Worm (Caenorhabditis elegans) whole organism, L3 larva: Measurements from ENCODE around the gene F47H4.2.

Experiments
- R02D3.7 ChIP-seq: fragments of 150-350 bp; optimal IDR thresholded peaks from 2 replicates; lab custom pipeline; 2014; ENCODE audit warnings: missing biosample characterization, missing genetic modification characterization
- ZK546.5 ChIP-seq: sonication (generic microtip); optimal IDR thresholded peaks from 2 replicates; lab custom pipeline; 2017; ENCODE audit warnings: missing biosample characterization, missing genetic modification characterization
- aly-2 ChIP-seq: fragments of 150-350 bp; optimal IDR thresholded peaks from 2 replicates; lab custom pipeline; 2014; ENCODE audit warnings: missing biosample characterization, missing genetic modification characterization
- ceh-28 ChIP-seq: fragments of 150-350 bp; optimal IDR thresholded peaks from 2 replicates; lab custom pipeline; 2014; ENCODE audit warnings: missing biosample characterization, missing genetic modification reagents, missing genetic modification characterization
- ceh-82 ChIP-seq: fragments of 150-350 bp; optimal IDR thresholded peaks from 2 replicates; lab custom pipeline; 2014; ENCODE audit warnings: missing biosample characterization, missing genetic modification characterization
- egl-5 ChIP-seq: fragments of 150-350 bp; optimal IDR thresholded peaks from 2 replicates; lab custom pipeline; 2017; ENCODE audit warnings: missing biosample characterization, missing genetic modification reagents, missing genetic modification characterization, inconsistent platforms
- elt-1 ChIP-seq: fragments of 150-350 bp; optimal IDR thresholded peaks from 2 replicates; lab custom pipeline; 2014; ENCODE audit warnings: missing biosample characterization, missing genetic modification characterization
- elt-2 ChIP-seq: sonication (generic microtip); optimal IDR thresholded peaks from 2 replicates; lab custom pipeline; 2016; ENCODE audit warnings: missing genetic modification reagents, mild to moderate bottlenecking, missing genetic modification characterization, missing compliant biosample characterization
- elt-3 ChIP-seq, 3 experiments: fragments of 150-350 bp in 1 of 3; sonication (generic microtip) in 2 of 3; optimal IDR thresholded peaks; 2 replicates in 2 of 3; 4 replicates in 1 of 3; lab custom pipeline; 2014 to 2017; ENCODE audit warnings: missing biosample characterization in 3 of 3, missing genetic modification characterization in 3 of 3
- eor-1 ChIP-seq, 2 experiments: fragments of 150-350 bp; optimal IDR thresholded peaks; 2 replicates each; lab custom pipeline; 2014 to 2018; ENCODE audit warnings: missing biosample characterization in 2 of 2, missing genetic modification characterization in 2 of 2
- fkh-10 ChIP-seq: sonication (generic microtip); optimal IDR thresholded peaks from 2 replicates; lab custom pipeline; 2017; ENCODE audit warnings: missing biosample characterization, missing genetic modification reagents, missing genetic modification characterization
- fkh-2 ChIP-seq: fragments of 150-350 bp; optimal IDR thresholded peaks from 2 replicates; lab custom pipeline; 2014; ENCODE audit warnings: missing biosample characterization, missing genetic modification reagents, missing genetic modification characterization
- fos-1 ChIP-seq: fragments of 150-350 bp; optimal IDR thresholded peaks from 2 replicates; lab custom pipeline; 2014; ENCODE audit warnings: missing biosample characterization, missing genetic modification characterization
- hmg-11 ChIP-seq: sonication (generic microtip); optimal IDR thresholded peaks from 2 replicates; lab custom pipeline; 2016; ENCODE audit warnings: missing genetic modification characterization, missing compliant biosample characterization
- jun-1 ChIP-seq: fragments of 150-350 bp; optimal IDR thresholded peaks from 2 replicates; lab custom pipeline; 2014; ENCODE audit warnings: missing biosample characterization, missing genetic modification reagents, missing genetic modification characterization
- lin-15B ChIP-seq: fragments of 150-350 bp; optimal IDR thresholded peaks from 2 replicates; lab custom pipeline; 2014; ENCODE audit warnings: missing biosample characterization, missing genetic modification characterization
- lin-39 ChIP-seq: fragments of 150-350 bp; optimal IDR thresholded peaks from 2 replicates; lab custom pipeline; 2018; ENCODE audit warnings: missing biosample characterization, missing genetic modification reagents, missing genetic modification characterization
- lsy-12 ChIP-seq: sonication (generic microtip); optimal IDR thresholded peaks from 2 replicates; lab custom pipeline; 2016; ENCODE audit warnings: mild to moderate bottlenecking, missing genetic modification characterization, missing compliant biosample characterization
- mdl-1 ChIP-seq: fragments of 150-350 bp; optimal IDR thresholded peaks from 2 replicates; lab custom pipeline; 2014; ENCODE audit warnings: missing biosample characterization, missing genetic modification characterization
- mml-1 ChIP-seq: fragments of 150-350 bp; sonication (generic microtip); optimal IDR thresholded peaks from 3 replicates; lab custom pipeline; 2014; ENCODE audit warnings: missing biosample characterization, missing genetic modification characterization
- nfya-1 ChIP-seq: sonication (generic microtip); optimal IDR thresholded peaks from 2 replicates; lab custom pipeline; 2017; ENCODE audit warnings: missing genetic modification characterization, mild to moderate bottlenecking, missing compliant biosample characterization, antibody characterized with exemption, moderate library complexity; ENCODE audit not compliant: insufficient read depth
- nhr-11 ChIP-seq: fragments of 150-350 bp; optimal IDR thresholded peaks from 2 replicates; lab custom pipeline; 2014; ENCODE audit warnings: missing biosample characterization, missing genetic modification characterization
- nhr-23 ChIP-seq: fragments of 150-350 bp; optimal IDR thresholded peaks from 2 replicates; lab custom pipeline; 2014; ENCODE audit warnings: missing biosample characterization, missing genetic modification reagents, missing genetic modification characterization
- nhr-25 ChIP-seq: sonication (generic microtip); optimal IDR thresholded peaks from 2 replicates; lab custom pipeline; 2017; ENCODE audit warnings: missing biosample characterization, missing genetic modification characterization
- nhr-28 ChIP-seq: fragments of 150-350 bp; optimal IDR thresholded peaks from 2 replicates; lab custom pipeline; 2014; ENCODE audit warnings: missing biosample characterization, missing genetic modification characterization
- nhr-43 ChIP-seq: sonication (generic microtip); optimal IDR thresholded peaks from 2 replicates; lab custom pipeline; 2016; ENCODE audit warnings: mild to moderate bottlenecking, missing genetic modification characterization, missing compliant biosample characterization; ENCODE audit not compliant: poor library complexity, severe bottlenecking
- nhr-67 ChIP-seq: fragments of 150-350 bp; optimal IDR thresholded peaks from 2 replicates; lab custom pipeline; 2014; ENCODE audit warnings: missing biosample characterization, missing genetic modification characterization
- nhr-76 ChIP-seq: fragments of 150-350 bp; sonication (generic microtip); optimal IDR thresholded peaks from 5 replicates; lab custom pipeline; 2014; ENCODE audit warnings: missing biosample characterization, missing genetic modification characterization
- nhr-77 ChIP-seq: fragments of 150-350 bp; optimal IDR thresholded peaks from 2 replicates; lab custom pipeline; 2014; ENCODE audit warnings: missing biosample characterization, missing genetic modification characterization
- pha-4 ChIP-seq: fragments of 150-350 bp; optimal IDR thresholded peaks from 2 replicates; lab custom pipeline; 2014; ENCODE audit warnings: missing biosample characterization, missing genetic modification reagents, missing genetic modification characterization
- pqm-1 ChIP-seq: fragments of 150-350 bp; optimal IDR thresholded peaks from 2 replicates; lab custom pipeline; 2017; ENCODE audit warnings: missing biosample characterization, missing genetic modification characterization, inconsistent platforms
- skn-1 ChIP-seq: fragments of 150-350 bp; optimal IDR thresholded peaks from 2 replicates; lab custom pipeline; 2014; ENCODE audit warnings: missing biosample characterization, missing genetic modification characterization
- snpc-4 ChIP-seq: fragments of 150-350 bp; optimal IDR thresholded peaks from 2 replicates; lab custom pipeline; 2014; ENCODE audit warnings: missing biosample characterization, missing genetic modification characterization
- tbx-2 ChIP-seq: sonication (generic microtip); optimal IDR thresholded peaks from 2 replicates; lab custom pipeline; 2016; ENCODE audit warnings: mild to moderate bottlenecking, missing genetic modification characterization, missing compliant biosample characterization
- unc-39 ChIP-seq: sonication (generic microtip); optimal IDR thresholded peaks from 4 replicates; lab custom pipeline; 2017; ENCODE audit warnings: missing biosample characterization, missing genetic modification characterization
- unc-62 ChIP-seq: fragments of 150-350 bp; sonication (generic microtip); optimal IDR thresholded peaks from 4 replicates; lab custom pipeline; 2014; ENCODE audit warnings: missing biosample characterization, missing genetic modification reagents, missing genetic modification characterization
- zag-1 ChIP-seq: fragments of 150-350 bp; optimal IDR thresholded peaks from 2 replicates; lab custom pipeline; 2014; ENCODE audit warnings: missing biosample characterization, missing genetic modification characterization
- ztf-11 ChIP-seq: fragments of 150-350 bp; optimal IDR thresholded peaks from 2 replicates; lab custom pipeline; 2014; ENCODE audit warnings: missing biosample characterization, missing genetic modification characterization

Gene F47H4.2

ce11 chrV:17352827-17353373, at the start of gene F47H4.2, which contains the start of gene fbxa-134:
Gene F47H4.2 (plus strand): TSS chrV:17353323.
Gene fbxa-134 (minus strand): TSS chrV:17352870.
- no peak for TF ChIP-seq nhr-77
- no peak for TF ChIP-seq tbx-2 (tag; lab: Kevin White, UChicago)
- peak; percentile 93 for TF ChIP-seq elt-2
- no peak for TF ChIP-seq eor-1 (tag; optimal IDR thresholded peaks at IDR 0.05; lab: Kevin White, UChicago)
- TF ChIP-seq pha-4 (tag; lab: Kevin White, UChicago): peak; percentile 80
- TF ChIP-seq nhr-25 (tag; lab: Kevin White, UChicago): no peak
- no peak for TF ChIP-seq lsy-12 (tag; lab: Kevin White, UChicago)
- TF ChIP-seq nhr-28 (tag; lab: Kevin White, UChicago): no peak
- TF ChIP-seq fkh-10 (GFP tag; lab: Kevin White, UChicago): no peak
- no peak for TF ChIP-seq lin-15B
- no peak for TF ChIP-seq fkh-2 (tag; lab: Kevin White, UChicago)
- no peak for TF ChIP-seq hmg-11 (tag; lab: Kevin White, UChicago)
- no peak for TF ChIP-seq nhr-23
- no peak for TF ChIP-seq fos-1 (tag; lab: Kevin White, UChicago)
- TF ChIP-seq elt-3 (tag; optimal IDR thresholded peaks at IDR 0.05; lab: Kevin White, UChicago): no peak
- TF ChIP-seq jun-1 (tag; lab: Kevin White, UChicago): peak; percentile 51
- TF ChIP-seq unc-39 (tag; lab: Kevin White, UChicago): no peak
- TF ChIP-seq mdl-1 (tag; lab: Kevin White, UChicago): no peak
- TF ChIP-seq ceh-82 (tag; lab: Kevin White, UChicago): no peak
- TF ChIP-seq ZK546.5 (tag; lab: Kevin White, UChicago): no peak
- TF ChIP-seq nhr-67 (tag; lab: Kevin White, UChicago): no peak
- no peak for TF ChIP-seq egl-5 (tag; lab: Kevin White, UChicago)
- TF ChIP-seq nfya-1 (tag; lab: Kevin White, UChicago): no peak
- TF ChIP-seq unc-62 (GFP tag; lab: Kevin White, UChicago): no peak
- TF ChIP-seq pqm-1 (tag; lab: Kevin White, UChicago): peak; percentile 80
- TF ChIP-seq aly-2 (tag; lab: Kevin White, UChicago): no peak
- TF ChIP-seq skn-1: no peak
- TF ChIP-seq nhr-76 (tag; lab: Kevin White, UChicago): no peak
- TF ChIP-seq mml-1: no peak
- TF ChIP-seq zag-1: no peak
- no peak for TF ChIP-seq elt-1
- no peak for TF ChIP-seq ztf-11
- TF ChIP-seq ceh-28 (tag; lab: Kevin White, UChicago): no peak
- TF ChIP-seq nhr-11 (tag; lab: Kevin White, UChicago): no peak

ce11 chrV:17303392-17303791, 49.7 kb upstream of the F47H4.2 start:
- no peak for TF ChIP-seq pqm-1 (tag; lab: Kevin White, UChicago)
- TF ChIP-seq elt-2: no peak
- no peak for TF ChIP-seq mml-1
- no peak for TF ChIP-seq fos-1 (tag; lab: Kevin White, UChicago)
- TF ChIP-seq nhr-23: no peak
- TF ChIP-seq lin-39 (tag; lab: Kevin White, UChicago): no peak
- no peak for TF ChIP-seq snpc-4 (tag; lab: Kevin White, UChicago)
- TF ChIP-seq R02D3.7 (tag; lab: Kevin White, UChicago): no peak
- no peak for TF ChIP-seq egl-5 (tag; lab: Kevin White, UChicago)
- no peak for TF ChIP-seq nhr-67 (tag; lab: Kevin White, UChicago)
- TF ChIP-seq ztf-11: no peak
- no peak for TF ChIP-seq nfya-1 (tag; lab: Kevin White, UChicago)
- TF ChIP-seq nhr-43 (tag; lab: Kevin White, UChicago): no peak
- no peak for TF ChIP-seq fkh-10 (GFP tag; lab: Kevin White, UChicago)
- no peak for TF ChIP-seq hmg-11 (tag; lab: Kevin White, UChicago)
- no peak for TF ChIP-seq nhr-76 (tag; lab: Kevin White, UChicago)

DNA sequence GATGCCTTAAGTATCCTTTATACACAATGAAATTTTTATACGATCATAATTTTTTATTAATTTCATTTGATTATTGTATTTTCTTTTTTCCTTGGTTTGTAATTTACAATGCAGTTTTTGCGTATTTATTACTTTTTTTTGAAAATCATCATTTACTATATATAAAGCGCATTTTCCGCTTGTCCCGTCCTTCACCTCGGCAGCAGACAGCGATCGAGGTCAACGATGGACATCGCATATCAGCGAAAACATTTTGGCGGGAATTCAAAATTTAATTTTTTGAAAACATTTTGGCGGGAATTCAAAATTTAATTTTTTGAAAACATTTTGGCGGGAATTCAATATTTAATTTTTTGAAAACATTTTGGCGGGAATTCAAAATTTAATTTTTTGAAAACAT, 45.2 kb upstream of the F47H4.2 start:
- TF ChIP-seq nhr-28 (tag; lab: Kevin White, UChicago) (no peak), skn-1 (no peak)
